Worm (Caenorhabditis elegans) whole organism, late embryonic: ENCODE results near the gene eelo-2.
A peak's percentile ranks its signal among the peaks of the same experiment; 100 is the strongest.

Experiments
- F13H6.1 ChIP-seq: sonication (generic microtip); optimal IDR thresholded peaks from 2 replicates; lab custom pipeline; 2016; ENCODE audit warnings: missing genetic modification characterization, missing compliant biosample characterization
- T23F11.4 ChIP-seq: fragments of 200-800 bp; sonication (Bioruptor generic); optimal IDR thresholded peaks from 2 replicates; lab custom pipeline; 2018; ENCODE audit warnings: mild to moderate bottlenecking, missing genetic modification characterization, missing compliant biosample characterization
- Y22D7AL.16 ChIP-seq: sonication (generic microtip); optimal IDR thresholded peaks from 2 replicates; lab custom pipeline; 2016; ENCODE audit warnings: missing genetic modification characterization, missing compliant biosample characterization
- ceh-24 ChIP-seq: sonication (generic microtip); optimal IDR thresholded peaks from 2 replicates; lab custom pipeline; 2016; ENCODE audit warnings: mild to moderate bottlenecking, missing genetic modification characterization, missing compliant biosample characterization
- ceh-31 ChIP-seq: sonication (generic microtip); optimal IDR thresholded peaks from 2 replicates; lab custom pipeline; 2016; ENCODE audit warnings: missing genetic modification characterization, missing compliant biosample characterization
- ceh-34 ChIP-seq: sonication (generic microtip); optimal IDR thresholded peaks from 2 replicates; lab custom pipeline; 2016; ENCODE audit warnings: mild to moderate bottlenecking, missing genetic modification characterization, missing compliant biosample characterization
- ceh-45 ChIP-seq: fragments of 200-800 bp; sonication (Bioruptor generic); IDR thresholded peaks from 2 replicates; pipeline ENCODE4 v1.3.6; 2022; ENCODE audit warnings: missing genetic modification reagents, missing genetic modification characterization, missing compliant biosample characterization
- ceh-48 ChIP-seq: sonication (generic microtip); optimal IDR thresholded peaks from 2 replicates; lab custom pipeline; 2016; ENCODE audit warnings: missing genetic modification characterization, inconsistent platforms, missing compliant biosample characterization
- ceh-6 ChIP-seq: fragments of 200-800 bp; sonication (Bioruptor generic); optimal IDR thresholded peaks from 2 replicates; lab custom pipeline; 2018; ENCODE audit warnings: mild to moderate bottlenecking, missing genetic modification characterization, missing compliant biosample characterization
- ceh-9 ChIP-seq: sonication (generic microtip); optimal IDR thresholded peaks from 2 replicates; lab custom pipeline; 2016; ENCODE audit warnings: mild to moderate bottlenecking, missing genetic modification characterization, inconsistent platforms, missing compliant biosample characterization
- che-1 ChIP-seq: sonication (generic microtip); optimal IDR thresholded peaks from 2 replicates; lab custom pipeline; 2016; ENCODE audit warnings: mild to moderate bottlenecking, missing genetic modification characterization, missing compliant biosample characterization
- ets-4 ChIP-seq: sonication (generic microtip); optimal IDR thresholded peaks from 2 replicates; lab custom pipeline; 2016; ENCODE audit warnings: missing genetic modification characterization, missing compliant biosample characterization
- hlh-6 ChIP-seq: sonication (generic microtip); optimal IDR thresholded peaks from 2 replicates; lab custom pipeline; 2016; ENCODE audit warnings: missing genotype, missing genetic modification characterization, missing compliant biosample characterization
- hlh-8 ChIP-seq: sonication (generic microtip); optimal IDR thresholded peaks from 2 replicates; lab custom pipeline; 2016; ENCODE audit warnings: missing genotype, missing genetic modification characterization, missing compliant biosample characterization
- lim-6 ChIP-seq: sonication (generic microtip); optimal IDR thresholded peaks from 2 replicates; lab custom pipeline; 2016; ENCODE audit warnings: missing genetic modification characterization, missing compliant biosample characterization
- madf-2 ChIP-seq: sonication (generic microtip); optimal IDR thresholded peaks from 2 replicates; lab custom pipeline; 2017; ENCODE audit warnings: missing genetic modification characterization, missing compliant biosample characterization
- rnt-1 ChIP-seq: sonication (generic microtip); optimal IDR thresholded peaks from 2 replicates; lab custom pipeline; 2016; ENCODE audit warnings: missing genetic modification characterization, missing compliant biosample characterization
- sdc-2 ChIP-seq: sonication (generic microtip); optimal IDR thresholded peaks from 2 replicates; lab custom pipeline; 2016; ENCODE audit warnings: missing genotype, missing genetic modification characterization, missing compliant biosample characterization
- sox-4 ChIP-seq: sonication (generic microtip); optimal IDR thresholded peaks from 2 replicates; lab custom pipeline; 2017; ENCODE audit warnings: mild to moderate bottlenecking, missing genetic modification characterization, inconsistent platforms, missing compliant biosample characterization
- tbx-7 ChIP-seq: sonication (generic microtip); optimal IDR thresholded peaks from 2 replicates; lab custom pipeline; 2016; ENCODE audit warnings: missing genotype, missing genetic modification characterization, missing compliant biosample characterization
- unc-42 ChIP-seq: sonication (generic microtip); optimal IDR thresholded peaks from 2 replicates; lab custom pipeline; 2016; ENCODE audit warnings: missing genotype, missing genetic modification characterization, missing compliant biosample characterization
- unc-55 ChIP-seq: sonication (generic microtip); optimal IDR thresholded peaks from 2 replicates; lab custom pipeline; 2017; ENCODE audit warnings: missing biosample characterization, missing genetic modification reagents, missing genetic modification characterization
- unc-86 ChIP-seq: sonication (generic microtip); optimal IDR thresholded peaks from 2 replicates; lab custom pipeline; 2016; ENCODE audit warnings: missing genetic modification characterization, missing compliant biosample characterization
- zip-5 ChIP-seq: sonication (generic microtip); optimal IDR thresholded peaks from 2 replicates; lab custom pipeline; 2016; ENCODE audit warnings: missing genetic modification characterization, missing compliant biosample characterization
- ztf-16 ChIP-seq: sonication (generic microtip); optimal IDR thresholded peaks from 2 replicates; lab custom pipeline; 2017; ENCODE audit warnings: missing genetic modification characterization, missing compliant biosample characterization

eelo-2 gene

ce11 chrIV:17293679-17294078, 43.7 kb downstream of the eelo-2 start:
- TF ChIP-seq che-1 (tag; lab: Kevin White, UChicago), result no peak
- TF ChIP-seq unc-55 (GFP tag; lab: Kevin White, UChicago), result peak; percentile 18
- TF ChIP-seq, all 69 proteins: peak for 1

- no peak for TF ChIP-seq Y22D7AL.16 (tag; lab: Kevin White, UChicago)
- no peak for TF ChIP-seq sox-4 (tag; lab: Kevin White, UChicago)
- TF ChIP-seq ceh-34, result no peak
- TF ChIP-seq zip-5 (tag; lab: Kevin White, UChicago), result no peak
- no peak for TF ChIP-seq hlh-8 (tag; lab: Kevin White, UChicago)
- TF ChIP-seq ceh-31 (tag; lab: Kevin White, UChicago), result no peak
- no peak for TF ChIP-seq ceh-9
- no peak for TF ChIP-seq sdc-2 (tag; lab: Kevin White, UChicago)
- TF ChIP-seq ceh-48 (tag; lab: Kevin White, UChicago), result no peak
- no peak for TF ChIP-seq ztf-16 (tag; lab: Kevin White, UChicago)
- no peak for TF ChIP-seq unc-42
- TF ChIP-seq ceh-24 (tag; lab: Kevin White, UChicago), result no peak
- no peak for TF ChIP-seq tbx-7 (tag; lab: Kevin White, UChicago)
- TF ChIP-seq ceh-6 (GFP tag; lab: Kevin White, UChicago), result no peak
- no peak for TF ChIP-seq hlh-6 (tag; lab: Kevin White, UChicago)
- no peak for TF ChIP-seq unc-86
Measured at ce11 chrIV:17294489-17294888, 44.6 kb downstream of the eelo-2 start, which contains the start of gene T28F3.5. Gene T28F3.5, plus strand, starts transcription at chrIV:17294789.

ce11 chrIV:17301933-17302332, 52.0 kb downstream of the eelo-2 start, which contains the start of gene ifta-2:
Gene ifta-2, minus strand, starts transcription at chrIV:17302033.
- no peak for TF ChIP-seq unc-42
- no peak for TF ChIP-seq lim-6 (tag; lab: Kevin White, UChicago)
- TF ChIP-seq rnt-1 (tag; lab: Kevin White, UChicago), result no peak
- TF ChIP-seq ceh-34, result no peak
- TF ChIP-seq F13H6.1 (tag; lab: Kevin White, UChicago), result no peak
- no peak for TF ChIP-seq T23F11.4 (GFP tag; lab: Kevin White, UChicago)
- no peak for TF ChIP-seq ceh-45 (GFP tag; lab: Robert Waterston, UW)
- TF ChIP-seq madf-2, result no peak
- no peak for TF ChIP-seq ets-4 (tag; lab: Kevin White, UChicago)
